Fruit fly (Drosophila melanogaster) whole organism, embryonic: ENCODE results near the gene CG5359.

Experiments
- Abd-B ChIP-seq: fragments of 200-800 bp; sonication (Bioruptor generic); optimal IDR thresholded peaks from 2 replicates; lab custom pipeline; 2018; ENCODE audit warnings: missing biosample characterization, mild to moderate bottlenecking, missing genetic modification characterization, moderate library complexity
- CG10431 ChIP-seq: fragments of 200-800 bp; sonication (Bioruptor generic); optimal IDR thresholded peaks from 3 replicates; lab custom pipeline; 2018; ENCODE audit warnings: missing biosample characterization, mild to moderate bottlenecking, missing genetic modification characterization
- CG11504 ChIP-seq: fragments of 200-800 bp; sonication (Bioruptor generic); optimal IDR thresholded peaks from 3 replicates; lab custom pipeline; 2019; ENCODE audit warnings: missing biosample characterization, mild to moderate bottlenecking, missing genetic modification characterization, moderate library complexity
- CG12769 ChIP-seq: fragments of 200-800 bp; sonication (Bioruptor generic); optimal IDR thresholded peaks from 2 replicates; lab custom pipeline; 2019; ENCODE audit warnings: missing biosample characterization, mild to moderate bottlenecking, missing genetic modification characterization, moderate library complexity
- CG13123 ChIP-seq: fragments of 200-800 bp; sonication (Bioruptor generic); optimal IDR thresholded peaks from 2 replicates; lab custom pipeline; 2016; ENCODE audit warnings: missing biosample characterization, missing genetic modification characterization
- CG13287 ChIP-seq: fragments of 200-800 bp; sonication (Bioruptor generic); IDR thresholded peaks from 2 replicates; pipeline ENCODE4 v1.3.6; 2022; ENCODE audit warnings: missing biosample characterization, missing genetic modification characterization; ENCODE audit not compliant: partially characterized antibody
- CG2712 ChIP-seq: fragments of 200-800 bp; optimal IDR thresholded peaks from 3 replicates; lab custom pipeline; 2019; ENCODE audit warnings: missing biosample characterization, mild to moderate bottlenecking, missing genetic modification characterization, moderate library complexity
- CG30403 ChIP-seq: fragments of 200-800 bp; sonication (Bioruptor generic); optimal IDR thresholded peaks from 3 replicates; lab custom pipeline; 2016; ENCODE audit warnings: missing biosample characterization, missing genetic modification characterization
- CG34224 ChIP-seq: fragments of 200-800 bp; sonication (Bioruptor generic); IDR thresholded peaks from 3 replicates; pipeline ENCODE4 v1.3.6; 2022; ENCODE audit warnings: missing biosample characterization, missing genetic modification characterization; ENCODE audit not compliant: partially characterized antibody
- CG3847 ChIP-seq: fragments of 200-800 bp; sonication (Bioruptor generic); IDR thresholded peaks from 2 replicates; pipeline ENCODE4 v1.3.6; 2022; ENCODE audit warnings: missing biosample characterization, missing genetic modification characterization
- CG7271 ChIP-seq: fragments of 200-800 bp; sonication (Bioruptor generic); optimal IDR thresholded peaks from 2 replicates; lab custom pipeline; 2018; ENCODE audit warnings: missing biosample characterization, mild to moderate bottlenecking, missing genetic modification characterization, moderate library complexity
- CG7556 ChIP-seq: fragments of 200-800 bp; sonication (Bioruptor generic); optimal IDR thresholded peaks from 2 replicates; lab custom pipeline; 2017; ENCODE audit warnings: missing biosample characterization, mild to moderate bottlenecking, missing genetic modification characterization
- CG8765 ChIP-seq: fragments of 200-800 bp; sonication (Bioruptor generic); IDR thresholded peaks from 2 replicates; pipeline ENCODE4 v1.3.6; 2022; ENCODE audit warnings: missing biosample characterization, missing genetic modification characterization
- CG9727 ChIP-seq: fragments of 200-800 bp; sonication (Bioruptor generic); optimal IDR thresholded peaks from 3 replicates; lab custom pipeline; 2017; ENCODE audit warnings: missing biosample characterization, mild to moderate bottlenecking, missing genetic modification characterization
- CG9876 ChIP-seq: fragments of 200-800 bp; sonication (Bioruptor generic); optimal IDR thresholded peaks from 2 replicates; lab custom pipeline; 2016; ENCODE audit warnings: missing biosample characterization, missing genetic modification characterization
- CTCF ChIP-seq: fragments of 200-800 bp; sonication (Bioruptor generic); optimal IDR thresholded peaks from 2 replicates; lab custom pipeline; 2017; ENCODE audit warnings: missing biosample characterization, mild to moderate bottlenecking, missing genetic modification characterization, moderate library complexity
- CoRest ChIP-seq: fragments of 200-800 bp; sonication (Bioruptor generic); optimal IDR thresholded peaks from 3 replicates; lab custom pipeline; 2018; ENCODE audit warnings: missing biosample characterization, mild to moderate bottlenecking, missing genetic modification characterization, moderate library complexity
- D19A ChIP-seq: fragments of 200-800 bp; optimal IDR thresholded peaks from 3 replicates; lab custom pipeline; 2019; ENCODE audit warnings: missing biosample characterization, mild to moderate bottlenecking, missing genetic modification characterization, moderate library complexity
- Dp ChIP-seq: fragments of 200-800 bp; sonication (Bioruptor generic); optimal IDR thresholded peaks from 2 replicates; lab custom pipeline; 2018; ENCODE audit warnings: missing biosample characterization, mild to moderate bottlenecking, missing genetic modification characterization, moderate library complexity
- Dref ChIP-seq: fragments of 200-800 bp; sonication (Bioruptor generic); IDR thresholded peaks from 2 replicates; pipeline ENCODE4 v1.3.6; 2022; ENCODE audit warnings: missing biosample characterization, missing genetic modification characterization
- Eip74EF ChIP-seq, 2 experiments: fragments of 200-800 bp in 1 of 2; fragments of >200 bp in 1 of 2; sonication (Bioruptor generic) in 1 of 2; optimal IDR thresholded peaks; 2 replicates each; lab custom pipeline; 2017 to 2019; ENCODE audit warnings: missing biosample characterization in 2 of 2, missing genetic modification characterization in 2 of 2, mild to moderate bottlenecking in 1 of 2, moderate library complexity in 1 of 2
- Ets97D ChIP-seq: fragments of 200-800 bp; sonication (Bioruptor generic); optimal IDR thresholded peaks from 3 replicates; lab custom pipeline; 2016; ENCODE audit warnings: missing biosample characterization, missing genetic modification characterization
- Fer2 ChIP-seq: fragments of 200-800 bp; sonication (Bioruptor generic); optimal IDR thresholded peaks from 2 replicates; lab custom pipeline; 2018; ENCODE audit warnings: missing biosample characterization, mild to moderate bottlenecking, missing genetic modification characterization, moderate library complexity
- HLH4C ChIP-seq: fragments of 200-800 bp; sonication (Bioruptor generic); IDR thresholded peaks from 3 replicates; pipeline ENCODE4 v1.3.6; 2022; ENCODE audit warnings: missing biosample characterization, missing genetic modification characterization; ENCODE audit not compliant: partially characterized antibody
- Hey ChIP-seq: fragments of 200-800 bp; sonication (Bioruptor generic); optimal IDR thresholded peaks from 3 replicates; lab custom pipeline; 2018; ENCODE audit warnings: missing biosample characterization, mild to moderate bottlenecking, missing genetic modification characterization
- HmgD ChIP-seq: fragments of 200-800 bp; sonication (Bioruptor generic); optimal IDR thresholded peaks from 3 replicates; lab custom pipeline; 2016; ENCODE audit warnings: missing biosample characterization, missing genetic modification characterization
- HmgZ ChIP-seq: fragments of 200-800 bp; sonication (Bioruptor generic); optimal IDR thresholded peaks from 2 replicates; lab custom pipeline; 2018; ENCODE audit warnings: missing biosample characterization, mild to moderate bottlenecking, missing genetic modification characterization
- Lhr ChIP-seq: fragments of 200-800 bp; sonication (Bioruptor generic); optimal IDR thresholded peaks from 3 replicates; lab custom pipeline; 2017; ENCODE audit warnings: mild to moderate bottlenecking, missing biosample characterization, missing genetic modification reagents, missing genetic modification characterization
- Poxn ChIP-seq: fragments of 200-800 bp; sonication (Bioruptor generic); IDR thresholded peaks from 2 replicates; pipeline ENCODE4 v1.3.6; 2022; ENCODE audit warnings: missing biosample characterization, missing genetic modification characterization
- Sry-δ ChIP-seq: fragments of 200-800 bp; sonication (Bioruptor generic); optimal IDR thresholded peaks from 2 replicates; lab custom pipeline; 2016; ENCODE audit warnings: missing biosample characterization, missing genetic modification characterization
- Stat92E ChIP-seq, 3 experiments: fragments of >200 bp in 2 of 3; fragments of 200-800 bp in 1 of 3; sonication (Bioruptor generic) in 1 of 3; optimal IDR thresholded peaks; 2 replicates each; lab custom pipeline; 2017 to 2019; ENCODE audit warnings: missing biosample characterization in 3 of 3, missing genetic modification characterization in 3 of 3, mild to moderate bottlenecking in 1 of 3, moderate library complexity in 1 of 3
- Usf ChIP-seq: fragments of 200-800 bp; sonication (Bioruptor generic); optimal IDR thresholded peaks from 2 replicates; lab custom pipeline; 2017; ENCODE audit warnings: missing genotype, missing biosample characterization, missing genetic modification characterization
- Xrp1 ChIP-seq: fragments of 200-800 bp; sonication (Bioruptor generic); IDR thresholded peaks from 2 replicates; pipeline ENCODE4 v1.3.6; 2022; ENCODE audit warnings: missing biosample characterization, missing genetic modification characterization
- az2 ChIP-seq: fragments of 200-800 bp; sonication (Bioruptor generic); optimal IDR thresholded peaks from 3 replicates; lab custom pipeline; 2016; ENCODE audit warnings: missing biosample characterization, missing genetic modification characterization
- ems ChIP-seq: fragments of 200-800 bp; sonication (Bioruptor generic); optimal IDR thresholded peaks from 3 replicates; lab custom pipeline; 2016; ENCODE audit warnings: missing biosample characterization, missing genetic modification characterization
- fu2 ChIP-seq: fragments of 200-800 bp; sonication (Bioruptor generic); optimal IDR thresholded peaks from 2 replicates; lab custom pipeline; 2016; ENCODE audit warnings: missing biosample characterization, missing genetic modification characterization
- gce ChIP-seq: fragments of 200-800 bp; sonication (Bioruptor generic); IDR thresholded peaks from 3 replicates; pipeline ENCODE4 v1.3.6; 2022; ENCODE audit warnings: missing biosample characterization, missing genetic modification characterization
- gsb ChIP-seq: fragments of 200-800 bp; sonication (Bioruptor generic); IDR thresholded peaks from 2 replicates; pipeline ENCODE4 v1.3.6; 2022; ENCODE audit warnings: missing biosample characterization, missing genetic modification characterization
- klu ChIP-seq: fragments of 200-800 bp; sonication (Bioruptor generic); IDR thresholded peaks from 2 replicates; pipeline ENCODE4 v1.3.6; 2022; ENCODE audit warnings: missing biosample characterization, missing genetic modification characterization
- mam ChIP-seq: fragments of 200-800 bp; sonication (Bioruptor generic); optimal IDR thresholded peaks from 3 replicates; lab custom pipeline; 2016; ENCODE audit warnings: missing biosample characterization, missing genetic modification characterization
- odd ChIP-seq: fragments of 200-800 bp; sonication (Bioruptor generic); optimal IDR thresholded peaks from 2 replicates; lab custom pipeline; 2017; ENCODE audit warnings: missing biosample characterization, mild to moderate bottlenecking, missing genetic modification characterization
- pho ChIP-seq: fragments of 200-800 bp; sonication (Bioruptor generic); optimal IDR thresholded peaks from 2 replicates; lab custom pipeline; 2016; ENCODE audit warnings: missing biosample characterization, missing genetic modification characterization
- pum ChIP-seq: fragments of 200-800 bp; sonication (Bioruptor generic); optimal IDR thresholded peaks from 2 replicates; lab custom pipeline; 2016; ENCODE audit warnings: missing biosample characterization, missing genetic modification characterization
- row ChIP-seq: fragments of 200-800 bp; sonication (Bioruptor generic); IDR thresholded peaks from 3 replicates; pipeline ENCODE4 v1.3.6; 2022; ENCODE audit warnings: missing biosample characterization, missing genetic modification characterization
- sima ChIP-seq: fragments of 200-800 bp; sonication (Bioruptor generic); optimal IDR thresholded peaks from 2 replicates; lab custom pipeline; 2016; ENCODE audit warnings: missing biosample characterization, missing genetic modification characterization
- slbo ChIP-seq: fragments of 200-800 bp; sonication (Bioruptor generic); IDR thresholded peaks from 2 replicates; pipeline ENCODE4 v1.3.6; 2022; ENCODE audit warnings: missing biosample characterization, missing genetic modification characterization
- sob ChIP-seq: fragments of 200-800 bp; sonication (Bioruptor generic); IDR thresholded peaks from 2 replicates; pipeline ENCODE4 v1.3.6; 2022; ENCODE audit warnings: missing biosample characterization, missing genetic modification characterization
- tap ChIP-seq: fragments of 200-800 bp; optimal IDR thresholded peaks from 3 replicates; lab custom pipeline; 2019; ENCODE audit warnings: missing biosample characterization, mild to moderate bottlenecking, missing genetic modification characterization, moderate library complexity
- ttk ChIP-seq: fragments of 200-800 bp; sonication (Bioruptor generic); IDR thresholded peaks from 2 replicates; pipeline ENCODE4 v2.1.2; 2022; ENCODE audit warnings: missing biosample characterization, missing genetic modification characterization
- tx ChIP-seq: fragments of 200-800 bp; sonication (Bioruptor generic); optimal IDR thresholded peaks from 2 replicates; lab custom pipeline; 2016; ENCODE audit warnings: missing biosample characterization, missing genetic modification characterization
- zen ChIP-seq: fragments of 200-800 bp; sonication (Bioruptor generic); optimal IDR thresholded peaks from 3 replicates; lab custom pipeline; 2018; ENCODE audit warnings: missing biosample characterization, mild to moderate bottlenecking, missing genetic modification characterization, moderate library complexity

Gene CG5359

dm6 chr3R:10048842-10049527 lies 47.9 kb upstream of the CG5359 start, which contains the start of gene ohgt (continued):
- TF ChIP-seq CG2712 (peak; percentile 39), gce (GFP tag; lab: Robert Waterston, UW) (no peak), sob (GFP tag; lab: Robert Waterston, UW) (no peak), CG7556 (GFP tag; lab: Kevin White, UChicago) (no peak), Ets97D (GFP tag; lab: Kevin White, UChicago) (peak; percentile 32), CG8765 (GFP tag; lab: Robert Waterston, UW) (no peak), sima (GFP tag; lab: Kevin White, UChicago) (no peak), Fer2 (tag; lab: Kevin White, UChicago) (no peak), CG7271 (tag; lab: Kevin White, UChicago) (no peak), pum (peak; percentile 13), Lhr (peak; percentile 22), CoRest (peak; percentile 47), Xrp1 (GFP tag; lab: Robert Waterston, UW) (peak; percentile 23; the same call in 1 of the 2 replicates), CG11504 (tag; lab: Kevin White, UChicago) (peak; percentile 50), Stat92E (GFP tag; optimal IDR thresholded peaks at IDR 0.05; lab: Kevin White, UChicago) (no peak), HLH4C (GFP tag; lab: Robert Waterston, UW) (peak; percentile 55; the same call in 2 of the 3 replicates), az2 (GFP tag; lab: Kevin White, UChicago) (no peak), zen (tag; lab: Kevin White, UChicago) (peak; percentile 23), CG12769 (tag; lab: Kevin White, UChicago) (no peak), ttk (GFP tag; lab: Robert Waterston, UW) (no peak), CG13287 (peak; percentile 12), mam (GFP tag; lab: Kevin White, UChicago) (no peak), Dp (GFP tag; lab: Kevin White, UChicago) (peak; percentile 86), Sry-δ (GFP tag; lab: Kevin White, UChicago) (peak; percentile 78), HmgD (GFP tag; lab: Kevin White, UChicago) (no peak), ems (no peak), Usf (GFP tag; lab: Kevin White, UChicago) (no peak), tx (GFP tag; lab: Kevin White, UChicago) (no peak), CG9876 (GFP tag; lab: Kevin White, UChicago) (no peak), pho (GFP tag; lab: Kevin White, UChicago) (peak; percentile 14), CTCF (GFP tag; lab: Kevin White, UChicago) (peak; percentile 23), klu (no peak), row (GFP tag; lab: Robert Waterston, UW) (peak; percentile 49), Poxn (GFP tag; lab: Robert Waterston, UW) (no peak), CG10431 (no peak), gsb (no peak), CG30403 (GFP tag; lab: Kevin White, UChicago) (peak; percentile 33), Hey (tag; lab: Kevin White, UChicago) (no peak), slbo (GFP tag; lab: Robert Waterston, UW) (no peak), odd (GFP tag; lab: Kevin White, UChicago) (no peak), CG34224 (peak; percentile 33; the same call in 2 of the 3 replicates), tap (tag; lab: Kevin White, UChicago) (no peak), Abd-B (GFP tag; lab: Kevin White, UChicago) (no peak), CG3847 (GFP tag; lab: Robert Waterston, UW) (no peak), CG13123 (no peak), CG9727 (GFP tag; lab: Kevin White, UChicago) (peak; percentile 8), D19A (tag; lab: Kevin White, UChicago) (peak; percentile 3), HmgZ (tag; lab: Kevin White, UChicago) (no peak), Dref (GFP tag; lab: Robert Waterston, UW) (peak; percentile 70), Eip74EF (GFP tag; optimal IDR thresholded peaks at IDR 0.05; lab: Kevin White, UChicago) (peak in 1 of 2 experiments; percentile 6), fu2 (GFP tag; lab: Kevin White, UChicago) (no peak)
